Worm (Caenorhabditis elegans) whole organism, L4/young adult: Measurements from ENCODE around the gene col-105.

ENCODE experiments used
- W03F9.2 ChIP-seq: fragments of 150-350 bp; optimal IDR thresholded peaks from 2 replicates; lab custom pipeline; 2014; ENCODE audit warnings: missing biosample characterization, missing genetic modification characterization
- dao-5 ChIP-seq: sonication (generic microtip); optimal IDR thresholded peaks from 2 replicates; lab custom pipeline; 2016; ENCODE audit warnings: missing genotype, missing genetic modification characterization, moderate library complexity, missing compliant biosample characterization
- him-1 ChIP-seq: sonication (generic microtip); optimal IDR thresholded peaks from 2 replicates; lab custom pipeline; 2016; ENCODE audit warnings: missing genotype, missing genetic modification reagents, missing genetic modification characterization, missing compliant biosample characterization

DNA sequence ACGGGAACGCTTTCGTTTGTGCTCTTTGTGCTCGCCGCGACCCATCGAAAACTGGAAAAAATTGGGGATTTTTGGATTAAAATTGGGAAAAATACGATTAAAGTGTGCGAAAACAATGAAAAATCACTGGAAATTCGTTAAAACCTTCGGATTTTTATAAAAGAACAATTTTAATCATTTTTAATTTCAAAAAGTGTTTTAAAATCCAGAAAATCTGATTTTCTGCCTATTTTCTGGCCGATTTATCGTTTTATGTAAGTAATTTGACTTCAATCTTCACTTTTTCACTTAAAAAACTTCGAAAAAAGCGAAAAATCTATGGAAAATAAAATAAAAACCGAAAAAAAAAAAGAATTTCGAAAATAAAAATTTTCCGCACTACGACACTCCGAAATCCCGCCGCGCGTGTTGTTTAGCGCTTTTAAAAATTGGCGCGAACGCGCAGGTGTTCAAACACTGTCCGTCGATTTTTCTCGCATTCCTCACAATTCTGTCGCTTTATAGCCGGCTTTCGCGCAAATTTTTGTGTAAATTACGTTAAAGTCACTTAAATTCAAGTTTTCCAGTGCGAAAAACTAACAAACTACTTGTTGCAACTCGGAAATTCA lies 49.3 kb downstream of the col-105 start, which contains the start of the genes ddx-46 and F53H1.4:
- TF ChIP-seq him-1 (tag; lab: Kevin White, UChicago): no peak
- TF ChIP-seq dao-5 (tag; lab: Kevin White, UChicago): no peak
- no peak for TF ChIP-seq W03F9.2 (tag; lab: Kevin White, UChicago)
